Worm (Caenorhabditis elegans) whole organism, midembryonic: Measurements from ENCODE around the gene mth-1.
"Not testable (repeated sequence)": the region's sequence is repeated elsewhere in the genome, so short reads cannot be mapped to it uniquely, and the experiment has no call there.

ENCODE experiments used
- T22C8.4 ChIP-seq: fragments of 200-800 bp; sonication (Bioruptor generic); IDR thresholded peaks from 2 replicates; pipeline ENCODE4 v1.3.6; 2022; ENCODE audit warnings: missing genetic modification characterization, missing compliant biosample characterization
- cog-1 ChIP-seq: sonication (generic microtip); optimal IDR thresholded peaks from 2 replicates; lab custom pipeline; 2016; ENCODE audit warnings: missing genetic modification characterization, missing compliant biosample characterization
- flt-1 ChIP-seq: fragments of 200-800 bp; sonication (Bioruptor generic); IDR thresholded peaks from 2 replicates; pipeline ENCODE4 v1.3.6; 2022; ENCODE audit warnings: missing genetic modification characterization, missing compliant biosample characterization
- klf-2 ChIP-seq: fragments of 200-800 bp; sonication (Bioruptor generic); conservative IDR thresholded peaks from 2 replicates; pipeline ENCODE4 v1.3.6; 2022; ENCODE audit warnings: missing genetic modification reagents, missing genetic modification characterization, missing compliant biosample characterization
- med-1 ChIP-seq: sonication (generic microtip); optimal IDR thresholded peaks from 2 replicates; lab custom pipeline; 2017; ENCODE audit warnings: missing genetic modification characterization, mild to moderate bottlenecking, missing compliant biosample characterization, antibody characterized with exemption, missing genetic modification reagents; ENCODE audit not compliant: insufficient read depth
- ref-1 ChIP-seq: fragments of 200-800 bp; sonication (Bioruptor generic); conservative IDR thresholded peaks from 2 replicates; pipeline ENCODE4 v1.3.6; 2022; ENCODE audit warnings: missing genetic modification reagents, missing genetic modification characterization, missing compliant biosample characterization
- tab-1 ChIP-seq: fragments of 200-800 bp; sonication (Bioruptor generic); IDR thresholded peaks from 2 replicates; pipeline ENCODE4 v1.3.6; 2022; ENCODE audit warnings: missing genetic modification characterization, missing compliant biosample characterization
- ztf-23 ChIP-seq: fragments of 200-800 bp; sonication (Bioruptor generic); IDR thresholded peaks from 2 replicates; pipeline ENCODE4 v1.3.6; 2022; ENCODE audit warnings: missing genetic modification reagents, missing genetic modification characterization, missing compliant biosample characterization
- ztf-29 ChIP-seq: fragments of 200-800 bp; sonication (Bioruptor generic); IDR thresholded peaks from 2 replicates; pipeline ENCODE4 v1.3.6; 2022; ENCODE audit warnings: missing genetic modification reagents, missing genetic modification characterization, missing compliant biosample characterization

Gene mth-1

ce11 chrII:4183979-4184378 is 19.6 kb downstream of the mth-1 start:
- no peak for TF ChIP-seq tab-1
- no peak for TF ChIP-seq klf-2 (GFP tag; lab: Robert Waterston, UW)

- no peak for TF ChIP-seq med-1 (GFP tag; lab: Kevin White, UChicago)
- no peak for TF ChIP-seq ztf-23
- no peak for TF ChIP-seq T22C8.4
- TF ChIP-seq klf-2 (GFP tag; lab: Robert Waterston, UW) = no peak
- TF ChIP-seq flt-1 (GFP tag; lab: Robert Waterston, UW) = no peak
- TF ChIP-seq ref-1 = no peak
- no peak for TF ChIP-seq ztf-29 (GFP tag; lab: Robert Waterston, UW)
- no peak for TF ChIP-seq tab-1
- no peak for TF ChIP-seq cog-1
Observed at ce11 chrII:4182364-4182763, 21.2 kb downstream of the mth-1 start, which contains the start of gene R03H10.11. Gene R03H10.11 (plus strand): TSS chrII:4182664.

- TF ChIP-seq cog-1 (no peak), flt-1 (GFP tag; lab: Robert Waterston, UW) (no peak), ztf-29 (GFP tag; lab: Robert Waterston, UW) (no peak), tab-1 (no peak), med-1 (GFP tag; lab: Kevin White, UChicago) (no peak), T22C8.4 (no peak), ztf-23 (no peak)
Observed at ce11 chrII:4179897-4180296, 23.7 kb downstream of the mth-1 start, which contains the start of gene R03H10.1. Gene R03H10.1 (plus strand): TSS chrII:4180248.

DNA sequence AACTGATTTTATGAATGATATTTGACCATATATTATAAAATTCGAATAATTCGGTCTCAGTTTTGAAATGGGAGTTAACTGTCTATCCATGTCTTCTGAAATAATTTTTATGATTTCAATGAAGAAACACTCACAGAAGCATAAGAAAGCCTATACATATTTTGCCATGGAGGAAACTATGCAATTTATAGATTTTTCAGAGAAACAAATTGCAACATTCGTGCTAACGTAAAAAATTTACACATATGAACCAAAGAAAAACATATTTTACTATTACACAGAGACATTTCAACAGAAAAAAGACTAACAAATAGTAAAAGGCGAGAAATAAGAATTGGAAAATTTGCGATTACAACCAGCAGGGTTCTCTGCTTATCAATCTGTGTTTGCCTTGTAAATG is 24.7 kb downstream of the mth-1 start, which contains the start of gene R03H10.7:
R03H10.7 (minus strand) TSS at position 101 of the 400 bp plus-strand sequence.
- TF ChIP-seq ref-1 (no peak), flt-1 (GFP tag; lab: Robert Waterston, UW) (no peak), ztf-29 (GFP tag; lab: Robert Waterston, UW) (no peak), cog-1 (no peak)

DNA sequence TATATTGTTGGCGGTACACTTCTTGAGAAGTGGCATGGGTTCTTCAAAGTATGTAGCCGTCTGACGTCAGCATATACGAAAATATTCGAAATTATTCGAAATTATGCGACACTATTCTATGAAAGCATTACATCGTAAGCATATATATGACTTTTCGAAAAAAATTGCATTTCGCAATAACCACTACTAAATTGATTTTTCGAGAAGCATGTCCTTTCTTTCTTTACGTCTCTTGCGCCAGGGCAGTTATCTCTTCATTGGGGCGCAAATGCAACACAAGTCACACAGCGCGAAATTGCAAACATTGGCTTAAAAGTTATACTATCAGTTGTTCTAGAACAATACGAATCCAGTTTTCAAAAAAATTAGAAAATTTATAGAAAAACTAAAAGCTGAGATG is 29.7 kb downstream of the mth-1 start:
- TF ChIP-seq klf-2 (GFP tag; lab: Robert Waterston, UW) = no peak
- no peak for TF ChIP-seq ref-1
- no peak for TF ChIP-seq tab-1
- TF ChIP-seq cog-1 = no peak
- no peak for TF ChIP-seq T22C8.4
- no peak for TF ChIP-seq ztf-23
- TF ChIP-seq ztf-29 (GFP tag; lab: Robert Waterston, UW) = no peak
- TF ChIP-seq med-1 (GFP tag; lab: Kevin White, UChicago) = no peak
- no peak for TF ChIP-seq flt-1 (GFP tag; lab: Robert Waterston, UW)

- TF ChIP-seq med-1 (GFP tag; lab: Kevin White, UChicago) (no peak), ztf-29 (GFP tag; lab: Robert Waterston, UW) (no peak), klf-2 (GFP tag; lab: Robert Waterston, UW) (no peak), tab-1 (no peak), cog-1 (no peak), ztf-23 (no peak), T22C8.4 (no peak), flt-1 (GFP tag; lab: Robert Waterston, UW) (no peak), ref-1 (no peak)
Observed at ce11 chrII:4173398-4173797, 30.2 kb downstream of the mth-1 start, which contains the start of gene R03H10.6. Gene R03H10.6 (minus strand): TSS chrII:4173498.

DNA sequence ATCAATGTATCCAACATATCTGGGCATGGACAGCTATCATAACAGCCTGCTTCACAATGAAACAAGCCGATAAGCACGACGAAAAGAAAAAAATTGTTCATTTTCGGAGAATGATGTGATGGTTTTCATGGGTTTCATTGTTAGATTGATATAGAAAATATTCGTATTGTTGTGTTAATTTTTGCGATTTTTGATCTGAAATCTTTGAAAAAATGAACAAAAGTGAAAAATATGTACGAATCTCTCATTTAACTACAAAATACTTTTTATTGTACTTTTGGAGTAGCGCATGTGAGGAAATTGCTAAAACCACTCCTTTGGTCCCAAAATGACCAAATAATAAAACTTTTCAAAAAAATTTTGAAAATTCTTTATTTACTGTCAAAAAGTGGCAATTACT is 33.1 kb downstream of the mth-1 start, which contains the start of gene R03H10.5:
R03H10.5 (minus strand) TSS at position 101 of the 400 bp plus-strand sequence.
- TF ChIP-seq tab-1 = no peak
- no peak for TF ChIP-seq flt-1 (GFP tag; lab: Robert Waterston, UW)
- no peak for TF ChIP-seq ztf-29 (GFP tag; lab: Robert Waterston, UW)
- TF ChIP-seq ztf-23 = no peak
- no peak for TF ChIP-seq cog-1
- TF ChIP-seq T22C8.4 = no peak
- no peak for TF ChIP-seq med-1 (GFP tag; lab: Kevin White, UChicago)
- no peak for TF ChIP-seq ref-1
- TF ChIP-seq klf-2 (GFP tag; lab: Robert Waterston, UW) = no peak

DNA sequence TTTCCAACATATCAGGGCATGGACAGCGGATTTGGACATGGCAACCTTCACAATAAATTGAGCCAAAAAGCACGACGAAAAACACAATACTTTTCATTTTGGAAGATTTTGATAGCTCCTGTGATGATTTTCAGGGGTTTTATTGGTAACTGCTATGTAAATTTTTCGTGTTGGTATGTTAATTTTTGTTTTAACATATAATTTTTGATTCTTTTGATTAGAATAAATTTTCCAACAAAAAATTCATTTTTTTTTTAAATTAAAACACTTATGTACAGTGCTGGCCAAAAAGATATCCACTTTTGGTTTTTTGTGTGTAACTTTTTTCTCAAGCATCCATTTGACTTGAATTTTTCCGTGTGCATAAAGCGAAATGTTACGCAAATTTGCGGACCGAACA is 35.2 kb downstream of the mth-1 start, which contains the start of gene R03H10.4:
R03H10.4 (minus strand) TSS at position 101 of the 400 bp plus-strand sequence.
- not testable (repeated sequence) for TF ChIP-seq ztf-23; ztf-29 (GFP tag; lab: Robert Waterston, UW); klf-2 (GFP tag; lab: Robert Waterston, UW)

- TF ChIP-seq cog-1 = no peak
- no peak for TF ChIP-seq klf-2 (GFP tag; lab: Robert Waterston, UW)
- no peak for TF ChIP-seq ztf-23
- no peak for TF ChIP-seq ref-1
- TF ChIP-seq ztf-29 (GFP tag; lab: Robert Waterston, UW) = no peak
- no peak for TF ChIP-seq flt-1 (GFP tag; lab: Robert Waterston, UW)
- TF ChIP-seq T22C8.4 = no peak
- TF ChIP-seq tab-1 = no peak
- TF ChIP-seq med-1 (GFP tag; lab: Kevin White, UChicago) = no peak
Observed at ce11 chrII:4167833-4168232, 35.7 kb downstream of the mth-1 start.

ce11 chrII:4159570-4159969 is 44.0 kb downstream of the mth-1 start:
- TF ChIP-seq ztf-29 (GFP tag; lab: Robert Waterston, UW) = no peak
- TF ChIP-seq med-1 (GFP tag; lab: Kevin White, UChicago) = no peak
- no peak for TF ChIP-seq ref-1
- no peak for TF ChIP-seq tab-1
- no peak for TF ChIP-seq cog-1
- TF ChIP-seq T22C8.4 = no peak
- no peak for TF ChIP-seq flt-1 (GFP tag; lab: Robert Waterston, UW)
- TF ChIP-seq ztf-23 = no peak
- no peak for TF ChIP-seq klf-2 (GFP tag; lab: Robert Waterston, UW)

DNA sequence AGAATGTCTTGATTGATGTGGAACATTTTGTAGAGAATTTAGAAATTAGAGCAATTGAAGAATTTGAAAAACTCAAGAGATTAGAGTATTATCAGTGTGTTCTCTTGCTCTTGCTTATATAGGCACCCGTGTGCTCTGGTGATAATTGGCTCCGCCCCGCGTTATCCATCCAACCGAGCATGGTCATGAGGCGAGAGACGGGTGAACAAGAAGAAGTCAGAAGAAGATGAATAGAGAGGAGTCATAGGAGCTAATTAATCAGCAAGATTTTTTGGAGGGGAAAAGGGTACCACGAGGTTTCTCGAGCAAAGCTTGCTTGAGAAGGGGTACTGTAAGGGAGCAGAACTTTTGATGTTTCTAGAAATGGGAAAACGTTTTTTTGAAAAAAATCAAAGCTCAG is 45.8 kb downstream of the mth-1 start:
- TF ChIP-seq cog-1 (no peak), ztf-23 (no peak), tab-1 (no peak), klf-2 (GFP tag; lab: Robert Waterston, UW) (no peak), med-1 (GFP tag; lab: Kevin White, UChicago) (no peak), T22C8.4 (no peak), ztf-29 (GFP tag; lab: Robert Waterston, UW) (no peak), ref-1 (no peak), flt-1 (GFP tag; lab: Robert Waterston, UW) (no peak)
